Fruit fly (Drosophila melanogaster) whole organism, adult: ENCODE measurements around the gene wam.

Experiments
- CG1620 ChIP-seq: fragments of 200-800 bp; sonication (Bioruptor generic); optimal IDR thresholded peaks from 2 replicates; lab custom pipeline; 2016; ENCODE audit warnings: missing biosample characterization, missing genetic modification characterization
- CG33017 ChIP-seq: fragments of 200-800 bp; sonication (Bioruptor generic); optimal IDR thresholded peaks from 2 replicates; lab custom pipeline; 2018; ENCODE audit warnings: missing biosample characterization, mild to moderate bottlenecking, missing genetic modification characterization, moderate library complexity
- CG7045 ChIP-seq: fragments of 200-800 bp; sonication (Bioruptor generic); optimal IDR thresholded peaks from 2 replicates; lab custom pipeline; 2017; ENCODE audit warnings: missing biosample characterization, mild to moderate bottlenecking, missing genetic modification characterization
- Clk ChIP-seq: fragments of 200-800 bp; sonication (Bioruptor generic); optimal IDR thresholded peaks from 2 replicates; lab custom pipeline; 2017; ENCODE audit warnings: missing biosample characterization, missing genetic modification characterization
- Hr96 ChIP-seq: fragments of 200-800 bp; sonication (Bioruptor generic); optimal IDR thresholded peaks from 2 replicates; lab custom pipeline; 2016; ENCODE audit warnings: missing biosample characterization, missing genetic modification characterization
- bab1 ChIP-seq: fragments of 200-800 bp; sonication (Bioruptor generic); optimal IDR thresholded peaks from 3 replicates; lab custom pipeline; 2019; ENCODE audit warnings: missing biosample characterization, mild to moderate bottlenecking, missing genetic modification characterization, moderate library complexity
- cnc ChIP-seq, 2 experiments: fragments of >200 bp; optimal IDR thresholded peaks; 2 replicates each; lab custom pipeline; 2017
- kay ChIP-seq: fragments of 200-800 bp; sonication (Bioruptor generic); peaks from one replicate; lab custom pipeline; 2016; ENCODE audit warnings: missing biosample characterization, missing genetic modification characterization, borderline replicate concordance
- tj ChIP-seq: fragments of 200-800 bp; sonication (Bioruptor generic); optimal IDR thresholded peaks from 3 replicates; lab custom pipeline; 2017; ENCODE audit warnings: missing biosample characterization, mild to moderate bottlenecking, missing genetic modification characterization, moderate library complexity
- toe ChIP-seq: fragments of 200-800 bp; sonication (Bioruptor generic); optimal IDR thresholded peaks from 2 replicates; lab custom pipeline; 2016; ENCODE audit warnings: missing biosample characterization, missing genetic modification characterization

DNA sequence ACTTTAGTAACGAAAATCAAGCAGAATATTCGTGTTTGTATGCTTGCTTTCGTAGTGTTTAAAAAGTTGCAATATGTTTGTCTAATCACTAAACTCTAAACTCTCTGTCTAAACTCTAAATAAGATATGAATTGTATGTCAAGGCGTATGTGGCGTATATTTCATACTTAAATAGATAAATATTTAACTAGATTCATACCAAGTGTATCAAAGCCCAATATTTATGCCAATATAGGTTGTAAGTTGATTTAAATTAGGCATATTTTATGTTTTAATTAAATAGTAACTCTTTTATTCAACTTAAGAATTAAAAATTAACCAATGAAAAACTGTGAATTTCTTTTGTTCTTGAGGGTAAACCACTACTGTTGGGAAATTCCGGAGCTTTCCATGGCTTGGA lies at the start of gene wam:
- TF ChIP-seq bab1 (GFP tag; lab: Kevin White, UChicago) (no peak), CG33017 (no peak), Clk (GFP tag; lab: Kevin White, UChicago) (no peak), CG1620 (GFP tag; lab: Kevin White, UChicago) (no peak), cnc (optimal IDR thresholded peaks at IDR 0.05; lab: Kevin White, UChicago) (no peak), Hr96 (GFP tag; lab: Kevin White, UChicago) (no peak), CG7045 (GFP tag; lab: Kevin White, UChicago) (no peak), tj (GFP tag; lab: Kevin White, UChicago) (no peak), toe (GFP tag; lab: Kevin White, UChicago) (no peak), kay (GFP tag; lab: Kevin White, UChicago) (no peak)
